Fruit fly (Drosophila melanogaster): ENCODE measurements around the gene Nhe2.
A peak's percentile ranks its signal among the peaks of the same experiment; 100 is the strongest.

- TF ChIP-seq Dll (optimal IDR thresholded peaks at IDR 0.05) (no peak), CG8478 (optimal IDR thresholded peaks at IDR 0.05) (no peak), EcR (GFP tag; optimal IDR thresholded peaks at IDR 0.05) (no peak), psq (optimal IDR thresholded peaks at IDR 0.05) (peak; percentile 40), pan (optimal IDR thresholded peaks at IDR 0.05) (no peak), usp (GFP tag; optimal IDR thresholded peaks at IDR 0.05) (no peak)
Observed at dm6 chr2L:21156156-21157040, 52.0 kb downstream of the Nhe2 start, which contains the start of the genes Mpp6 and E2f2.

All from whole organism.